Fruit fly (Drosophila melanogaster) whole organism, embryonic: ENCODE measurements around the gene CG9467.
A peak's percentile ranks its signal among the peaks of the same experiment; 100 is the strongest.

Experiments used
- Antp ChIP-seq: fragments of 200-800 bp; sonication (Bioruptor generic); optimal IDR thresholded peaks from 3 replicates; lab custom pipeline; 2016; ENCODE audit warnings: missing biosample characterization, missing genetic modification characterization
- Atf-2 ChIP-seq: fragments of 200-800 bp; sonication (Bioruptor generic); optimal IDR thresholded peaks from 2 replicates; lab custom pipeline; 2016; ENCODE audit warnings: missing biosample characterization, missing genetic modification characterization
- CG10209 ChIP-seq: fragments of 200-800 bp; sonication (Bioruptor generic); optimal IDR thresholded peaks from 3 replicates; lab custom pipeline; 2017; ENCODE audit warnings: missing biosample characterization, mild to moderate bottlenecking, missing genetic modification characterization, missing genetic modification reagents
- CG10979 ChIP-seq: fragments of 200-800 bp; sonication (Bioruptor generic); optimal IDR thresholded peaks from 2 replicates; lab custom pipeline; 2018; ENCODE audit warnings: missing biosample characterization, mild to moderate bottlenecking, missing genetic modification characterization, moderate library complexity
- CG11504 ChIP-seq: fragments of 200-800 bp; sonication (Bioruptor generic); optimal IDR thresholded peaks from 3 replicates; lab custom pipeline; 2019; ENCODE audit warnings: missing biosample characterization, mild to moderate bottlenecking, missing genetic modification characterization, moderate library complexity
- CG15479 ChIP-seq: fragments of 200-800 bp; sonication (Bioruptor generic); optimal IDR thresholded peaks from 3 replicates; lab custom pipeline; 2019; ENCODE audit warnings: missing biosample characterization, mild to moderate bottlenecking, missing genetic modification characterization, moderate library complexity
- CG2120 ChIP-seq: fragments of 200-800 bp; sonication (Bioruptor generic); optimal IDR thresholded peaks from 3 replicates; lab custom pipeline; 2016; ENCODE audit warnings: missing biosample characterization, missing genetic modification characterization
- CG30403 ChIP-seq: fragments of 200-800 bp; sonication (Bioruptor generic); optimal IDR thresholded peaks from 3 replicates; lab custom pipeline; 2016; ENCODE audit warnings: missing biosample characterization, missing genetic modification characterization
- CG31441 ChIP-seq: fragments of 200-800 bp; sonication (Bioruptor generic); IDR thresholded peaks from 2 replicates; pipeline ENCODE4 v1.3.6; 2022; ENCODE audit warnings: missing biosample characterization, missing genetic modification characterization
- CG4404 ChIP-seq: fragments of 200-800 bp; sonication (Bioruptor generic); IDR thresholded peaks from 2 replicates; pipeline ENCODE4 v1.3.6; 2022; ENCODE audit warnings: missing biosample characterization, missing genetic modification characterization
- CG5245 ChIP-seq: fragments of 200-800 bp; sonication (Bioruptor generic); optimal IDR thresholded peaks from 3 replicates; lab custom pipeline; 2016; ENCODE audit warnings: missing biosample characterization, missing genetic modification characterization
- CG6813 ChIP-seq: fragments of 200-800 bp; sonication (Bioruptor generic); optimal IDR thresholded peaks from 2 replicates; lab custom pipeline; 2017; ENCODE audit warnings: missing biosample characterization, missing genetic modification characterization, mild to moderate bottlenecking, moderate library complexity, missing genetic modification reagents
- CG7372 ChIP-seq: fragments of 200-800 bp; sonication (Bioruptor generic); IDR thresholded peaks from 2 replicates; pipeline ENCODE4 v1.3.6; 2022; ENCODE audit warnings: missing biosample characterization, missing genetic modification characterization
- CG9437 ChIP-seq: fragments of 200-800 bp; sonication (Bioruptor generic); optimal IDR thresholded peaks from 2 replicates; lab custom pipeline; 2018; ENCODE audit warnings: missing biosample characterization, mild to moderate bottlenecking, missing genetic modification characterization
- CG9609 ChIP-seq: fragments of 200-800 bp; sonication (Bioruptor generic); optimal IDR thresholded peaks from 3 replicates; lab custom pipeline; 2016; ENCODE audit warnings: missing biosample characterization, missing genetic modification characterization
- CG9797 ChIP-seq: fragments of 200-800 bp; sonication (Bioruptor generic); optimal IDR thresholded peaks from 3 replicates; lab custom pipeline; 2018; ENCODE audit warnings: missing biosample characterization, mild to moderate bottlenecking, missing genetic modification characterization
- Dek ChIP-seq: fragments of 200-800 bp; sonication (Bioruptor generic); optimal IDR thresholded peaks from 3 replicates; lab custom pipeline; 2019; ENCODE audit warnings: missing biosample characterization, mild to moderate bottlenecking, missing genetic modification characterization, moderate library complexity
- HLH54F ChIP-seq: fragments of 200-800 bp; sonication (Bioruptor generic); optimal IDR thresholded peaks from 3 replicates; lab custom pipeline; 2016; ENCODE audit warnings: missing biosample characterization, missing genetic modification characterization
- Max ChIP-seq: fragments of 200-800 bp; sonication (Bioruptor generic); optimal IDR thresholded peaks from 2 replicates; lab custom pipeline; 2016; ENCODE audit warnings: missing biosample characterization, mild to moderate bottlenecking, missing genetic modification characterization
- NfI ChIP-seq: fragments of 200-800 bp; sonication (Bioruptor generic); optimal IDR thresholded peaks from 3 replicates; lab custom pipeline; 2018; ENCODE audit warnings: missing biosample characterization, mild to moderate bottlenecking, missing genetic modification characterization, moderate library complexity
- Oli ChIP-seq: fragments of 200-800 bp; sonication (Bioruptor generic); optimal IDR thresholded peaks from 2 replicates; lab custom pipeline; 2018; ENCODE audit warnings: missing biosample characterization, mild to moderate bottlenecking, missing genetic modification characterization, moderate library complexity
- Poxn ChIP-seq: fragments of 200-800 bp; sonication (Bioruptor generic); IDR thresholded peaks from 2 replicates; pipeline ENCODE4 v1.3.6; 2022; ENCODE audit warnings: missing biosample characterization, missing genetic modification characterization
- Rfx ChIP-seq: fragments of 200-800 bp; sonication (Bioruptor generic); IDR thresholded peaks from 2 replicates; pipeline ENCODE4 v1.3.6; 2022; ENCODE audit warnings: missing biosample characterization, missing genetic modification characterization
- Sox100B ChIP-seq: fragments of 200-800 bp; sonication (Bioruptor generic); optimal IDR thresholded peaks from 3 replicates; lab custom pipeline; 2018; ENCODE audit warnings: missing biosample characterization, mild to moderate bottlenecking, missing genetic modification characterization
- Ssrp ChIP-seq: fragments of 200-800 bp; sonication (Bioruptor generic); optimal IDR thresholded peaks from 2 replicates; lab custom pipeline; 2018; ENCODE audit warnings: missing biosample characterization, mild to moderate bottlenecking, missing genetic modification characterization, moderate library complexity
- Xbp1 ChIP-seq: fragments of 200-800 bp; sonication (Bioruptor generic); optimal IDR thresholded peaks from 3 replicates; lab custom pipeline; 2016; ENCODE audit warnings: missing biosample characterization, mild to moderate bottlenecking, missing genetic modification characterization
- YL-1 ChIP-seq: fragments of 200-800 bp; sonication (Bioruptor generic); optimal IDR thresholded peaks from 3 replicates; lab custom pipeline; 2017; ENCODE audit warnings: missing biosample characterization, mild to moderate bottlenecking, missing genetic modification characterization
- ab ChIP-seq: fragments of 200-800 bp; sonication (Bioruptor generic); optimal IDR thresholded peaks from 2 replicates; lab custom pipeline; 2016; ENCODE audit warnings: missing biosample characterization, missing genetic modification characterization
- al ChIP-seq: fragments of 200-800 bp; sonication (Bioruptor generic); IDR thresholded peaks from 2 replicates; pipeline ENCODE4 v1.3.6; 2022; ENCODE audit warnings: missing biosample characterization, missing genetic modification characterization
- dm ChIP-seq: fragments of 200-800 bp; sonication (Bioruptor generic); optimal IDR thresholded peaks from 3 replicates; lab custom pipeline; 2016; ENCODE audit warnings: missing biosample characterization, missing genetic modification characterization
- fu2 ChIP-seq: fragments of 200-800 bp; sonication (Bioruptor generic); optimal IDR thresholded peaks from 2 replicates; lab custom pipeline; 2016; ENCODE audit warnings: missing biosample characterization, missing genetic modification characterization
- gcm ChIP-seq: fragments of 200-800 bp; sonication (Bioruptor generic); optimal IDR thresholded peaks from 2 replicates; lab custom pipeline; 2019; ENCODE audit warnings: missing biosample characterization, mild to moderate bottlenecking, missing genetic modification characterization, moderate library complexity
- gfzf ChIP-seq: fragments of 200-800 bp; sonication (Bioruptor generic); optimal IDR thresholded peaks from 2 replicates; lab custom pipeline; 2016; ENCODE audit warnings: missing biosample characterization, mild to moderate bottlenecking, missing genetic modification characterization, moderate library complexity
- gsb ChIP-seq: fragments of 200-800 bp; sonication (Bioruptor generic); IDR thresholded peaks from 2 replicates; pipeline ENCODE4 v1.3.6; 2022; ENCODE audit warnings: missing biosample characterization, missing genetic modification characterization
- ind ChIP-seq: fragments of 200-800 bp; sonication (Bioruptor generic); optimal IDR thresholded peaks from 3 replicates; lab custom pipeline; 2016; ENCODE audit warnings: missing biosample characterization, missing genetic modification characterization
- kah ChIP-seq: fragments of 200-800 bp; sonication (Bioruptor generic); optimal IDR thresholded peaks from 2 replicates; lab custom pipeline; 2018; ENCODE audit warnings: missing biosample characterization, mild to moderate bottlenecking, missing genetic modification characterization
- klu ChIP-seq: fragments of 200-800 bp; sonication (Bioruptor generic); IDR thresholded peaks from 2 replicates; pipeline ENCODE4 v1.3.6; 2022; ENCODE audit warnings: missing biosample characterization, missing genetic modification characterization
- lilli ChIP-seq: fragments of 200-800 bp; sonication (Bioruptor generic); optimal IDR thresholded peaks from 3 replicates; lab custom pipeline; 2016; ENCODE audit warnings: missing biosample characterization, missing genetic modification characterization
- lmd ChIP-seq: fragments of 200-800 bp; sonication (Bioruptor generic); IDR thresholded peaks from 2 replicates; pipeline ENCODE4 v1.3.6; 2022; ENCODE audit warnings: missing biosample characterization, missing genetic modification characterization
- mirr ChIP-seq: fragments of 200-800 bp; sonication (Bioruptor generic); optimal IDR thresholded peaks from 3 replicates; lab custom pipeline; 2018; ENCODE audit warnings: missing biosample characterization, mild to moderate bottlenecking, missing genetic modification characterization
- nmo ChIP-seq: fragments of 200-800 bp; sonication (Bioruptor generic); optimal IDR thresholded peaks from 2 replicates; lab custom pipeline; 2018; ENCODE audit warnings: missing biosample characterization, mild to moderate bottlenecking, missing genetic modification characterization, moderate library complexity
- pnt ChIP-seq: fragments of 200-800 bp; sonication (Bioruptor generic); optimal IDR thresholded peaks from 3 replicates; lab custom pipeline; 2016; ENCODE audit warnings: missing biosample characterization, missing genetic modification characterization
- prd ChIP-seq, 3 experiments: fragments of >200 bp in 2 of 3; fragments of 200-800 bp in 1 of 3; sonication (Bioruptor generic) in 1 of 3; optimal IDR thresholded peaks in 2 of 3; IDR thresholded peaks in 1 of 3; 2 replicates in 2 of 3; 3 replicates in 1 of 3; pipeline versions ENCODE4 v1.3.6 to Lab custom; 2017 to 2022; ENCODE audit warnings: missing biosample characterization in 1 of 3, missing genetic modification characterization in 1 of 3
- pzg ChIP-seq: fragments of 200-800 bp; sonication (Bioruptor generic); optimal IDR thresholded peaks from 3 replicates; lab custom pipeline; 2018; ENCODE audit warnings: missing biosample characterization, mild to moderate bottlenecking, missing genetic modification characterization, moderate library complexity
- sisA ChIP-seq: fragments of 200-800 bp; sonication (Bioruptor generic); IDR thresholded peaks from 2 replicates; pipeline ENCODE4 v1.3.6; 2022; ENCODE audit warnings: missing biosample characterization, missing genetic modification characterization
- slbo ChIP-seq: fragments of 200-800 bp; sonication (Bioruptor generic); IDR thresholded peaks from 2 replicates; pipeline ENCODE4 v1.3.6; 2022; ENCODE audit warnings: missing biosample characterization, missing genetic modification characterization
- sob ChIP-seq: fragments of 200-800 bp; sonication (Bioruptor generic); IDR thresholded peaks from 2 replicates; pipeline ENCODE4 v1.3.6; 2022; ENCODE audit warnings: missing biosample characterization, missing genetic modification characterization
- tgo ChIP-seq: fragments of 200-800 bp; sonication (Bioruptor generic); IDR thresholded peaks from 3 replicates; pipeline ENCODE4 v1.3.6; 2022; ENCODE audit warnings: missing biosample characterization, missing genetic modification characterization
- vvl ChIP-seq: fragments of 200-800 bp; sonication (Bioruptor generic); IDR thresholded peaks from 2 replicates; pipeline ENCODE4 v1.3.6; 2022; ENCODE audit warnings: missing biosample characterization, missing genetic modification characterization
- wdn ChIP-seq: fragments of 200-800 bp; sonication (Bioruptor generic); IDR thresholded peaks from 2 replicates; pipeline ENCODE4 v1.3.6; 2022; ENCODE audit warnings: missing biosample characterization, missing genetic modification characterization

Gene CG9467

dm6 chr3R:9791177-9791806 is 9.5 kb downstream of the CG9467 start, which contains the start of the genes CG12945 and CG8507 (continued):
- TF ChIP-seq CG11504 (tag; lab: Kevin White, UChicago) (no peak), Ssrp (tag; lab: Kevin White, UChicago) (peak; percentile 28), Max (peak; percentile 63), lmd (GFP tag; lab: Robert Waterston, UW) (peak; percentile 51; the same call in 1 of the 2 replicates), CG10979 (tag; lab: Kevin White, UChicago) (peak; percentile 31), ab (GFP tag; lab: Kevin White, UChicago) (no peak), sisA (GFP tag; lab: Robert Waterston, UW) (no peak), nmo (GFP tag; lab: Kevin White, UChicago) (peak; percentile 80), Dek (tag; lab: Kevin White, UChicago) (peak; percentile 50), klu (no peak), mirr (no peak), Atf-2 (GFP tag; lab: Kevin White, UChicago) (peak; percentile 53), sob (GFP tag; lab: Robert Waterston, UW) (peak; percentile 8; the same call in 1 of the 2 replicates), CG15479 (GFP tag; lab: Kevin White, UChicago) (peak; percentile 8), CG5245 (GFP tag; lab: Kevin White, UChicago) (peak; percentile 2), CG7372 (GFP tag; lab: Robert Waterston, UW) (no peak), gfzf (GFP tag; lab: Kevin White, UChicago) (peak; percentile 79), al (GFP tag; lab: Robert Waterston, UW) (peak; percentile 37; the same call in 1 of the 2 replicates), gcm (GFP tag; lab: Kevin White, UChicago) (peak; percentile 37), fu2 (GFP tag; lab: Kevin White, UChicago) (no peak), gsb (GFP tag; lab: Robert Waterston, UW) (no peak), YL-1 (GFP tag; lab: Kevin White, UChicago) (peak; percentile 47), prd (optimal IDR thresholded peaks at IDR 0.05; lab: Kevin White, UChicago) (no peak), prd (GFP tag; IDR thresholded peaks at IDR 0.05; lab: Robert Waterston, UW) (peak; percentile 54; the same call in 1 of the 3 replicates), dm (GFP tag; lab: Kevin White, UChicago) (peak; percentile 34), Rfx (GFP tag; lab: Robert Waterston, UW) (peak; percentile 66), CG10209 (GFP tag; lab: Kevin White, UChicago) (peak; percentile 16), kah (no peak), Xbp1 (GFP tag; lab: Kevin White, UChicago) (peak; percentile 68), Poxn (GFP tag; lab: Robert Waterston, UW) (no peak), NfI (GFP tag; lab: Kevin White, UChicago) (peak; percentile 41), pnt (GFP tag; lab: Kevin White, UChicago) (no peak), CG31441 (GFP tag; lab: Robert Waterston, UW) (no peak), wdn (no peak), CG9797 (peak; percentile 76), slbo (GFP tag; lab: Robert Waterston, UW) (peak; percentile 47; the same call in 1 of the 2 replicates), pzg (peak; percentile 55), lilli (peak; percentile 63), Antp (GFP tag; lab: Kevin White, UChicago) (peak; percentile 12), CG30403 (GFP tag; lab: Kevin White, UChicago) (peak; percentile 67), vvl (GFP tag; lab: Robert Waterston, UW) (peak; percentile 31; the same call in 1 of the 2 replicates), CG2120 (GFP tag; lab: Kevin White, UChicago) (peak; percentile 79), CG9609 (peak; percentile 16), Sox100B (GFP tag; lab: Kevin White, UChicago) (no peak), CG4404 (GFP tag; lab: Robert Waterston, UW) (peak; percentile 37; the same call in 1 of the 2 replicates), CG6813 (GFP tag; lab: Kevin White, UChicago) (no peak), ind (GFP tag; lab: Kevin White, UChicago) (peak; percentile 49), tgo (GFP tag; lab: Robert Waterston, UW) (peak; percentile 56; the same call in 2 of the 3 replicates), HLH54F (GFP tag; lab: Kevin White, UChicago) (peak; percentile 33), CG9437 (GFP tag; lab: Kevin White, UChicago) (peak; percentile 33), Oli (tag; lab: Kevin White, UChicago) (peak; percentile 13)
